Fruit fly (Drosophila melanogaster) S2 (cell line): Measurements from ENCODE around the gene Mgstl.

Experiments used
- CG8478 ChIP-seq: fragments of >200 bp; optimal IDR thresholded peaks from 2 replicates; lab custom pipeline; 2018
- CTCF ChIP-seq, 2 experiments: fragments of >200 bp; optimal IDR thresholded peaks; 2 replicates each; lab custom pipeline; 2018

- TF ChIP-seq CG8478 (lab: Kevin White, UChicago) (no peak), CTCF (optimal IDR thresholded peaks at IDR 0.05; lab: Kevin White, UChicago) (no peak)
These were observed 29.9 kb downstream of the Mgstl start for dm6 chrX:21071693-21072357.
